Fruit fly (Drosophila melanogaster): ENCODE measurements around the gene CG45101.

DNA sequence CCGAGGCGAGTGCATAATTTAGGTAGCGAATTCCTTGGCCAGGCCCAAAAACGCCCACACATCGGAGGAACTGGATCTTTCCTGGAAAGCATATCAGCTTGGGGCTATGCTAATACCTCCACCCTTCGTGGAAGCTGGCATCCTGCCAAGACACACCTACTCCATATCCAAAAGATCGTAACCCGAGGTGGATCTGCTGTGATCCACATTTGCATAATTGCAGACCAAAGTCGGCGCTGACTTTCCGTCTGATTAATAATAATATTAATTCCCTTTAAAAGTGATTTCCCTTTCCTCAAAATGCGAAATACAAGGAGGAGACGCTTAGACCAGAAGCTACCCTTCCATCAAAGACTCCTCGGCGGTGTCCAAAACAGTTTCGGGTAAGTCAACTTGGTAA lies 39.5 kb upstream of the CG45101 start, which contains the start of gene CG32079:
- TF ChIP-seq Side (GFP tag; optimal IDR thresholded peaks at IDR 0.05) (no peak), Optix (GFP tag; IDR thresholded peaks at IDR 0.05) (no peak), CG5245 (GFP tag; optimal IDR thresholded peaks at IDR 0.05) (no peak), usp (GFP tag; optimal IDR thresholded peaks at IDR 0.05) (no peak), dmrt99B (tag; optimal IDR thresholded peaks at IDR 0.05) (no peak), knrl (GFP tag; IDR thresholded peaks at IDR 0.05; ENCODE audit: partially characterized antibody) (no peak), CG15073 (GFP tag; optimal IDR thresholded peaks at IDR 0.05) (no peak), CG4617 (GFP tag; optimal IDR thresholded peaks at IDR 0.05; ENCODE audit: borderline replicate concordance) (no peak), CG11695 (GFP tag; IDR thresholded peaks at IDR 0.05) (no peak), ssp (GFP tag; IDR thresholded peaks at IDR 0.05) (no peak)

Measured in whole organism, embryonic.